Worm (Caenorhabditis elegans) whole organism, early embryonic: Measurements from ENCODE around the gene noah-2.

Experiments
- B0310.2 ChIP-seq: sonication (generic microtip); optimal IDR thresholded peaks from 2 replicates; lab custom pipeline; 2016; ENCODE audit warnings: mild to moderate bottlenecking, missing genetic modification characterization, missing compliant biosample characterization
- F13C5.2 ChIP-seq: sonication (generic microtip); optimal IDR thresholded peaks from 2 replicates; lab custom pipeline; 2017; ENCODE audit warnings: mild to moderate bottlenecking, missing genetic modification characterization, inconsistent platforms, missing compliant biosample characterization
- aly-1 ChIP-seq: sonication (generic microtip); optimal IDR thresholded peaks from 2 replicates; lab custom pipeline; 2016; ENCODE audit warnings: missing genetic modification characterization, missing compliant biosample characterization
- ama-1 ChIP-seq: fragments of 150-350 bp; optimal IDR thresholded peaks from 2 replicates; lab custom pipeline; 2014
- ceh-13 ChIP-seq: fragments of 200-800 bp; sonication (Bioruptor generic); optimal IDR thresholded peaks from 2 replicates; lab custom pipeline; 2018; ENCODE audit warnings: mild to moderate bottlenecking, missing genetic modification characterization, missing compliant biosample characterization
- ceh-36 ChIP-seq: sonication (generic microtip); optimal IDR thresholded peaks from 2 replicates; lab custom pipeline; 2016; ENCODE audit warnings: missing genetic modification characterization, inconsistent platforms, missing compliant biosample characterization
- flt-1 ChIP-seq: fragments of 200-800 bp; sonication (Bioruptor generic); IDR thresholded peaks from 2 replicates; pipeline ENCODE4 v1.3.6; 2022; ENCODE audit warnings: missing genetic modification characterization, missing compliant biosample characterization
- hmbx-1 ChIP-seq: sonication (generic microtip); optimal IDR thresholded peaks from 2 replicates; lab custom pipeline; 2016; ENCODE audit warnings: mild to moderate bottlenecking, missing genetic modification characterization, missing compliant biosample characterization
- hnd-1 ChIP-seq: sonication (generic microtip); optimal IDR thresholded peaks from 2 replicates; lab custom pipeline; 2016; ENCODE audit warnings: missing genetic modification characterization, missing compliant biosample characterization
- pes-1 ChIP-seq: fragments of 200-800 bp; sonication (Bioruptor generic); IDR thresholded peaks from 2 replicates; pipeline ENCODE4 v1.3.6; 2022; ENCODE audit warnings: missing genetic modification reagents, missing genetic modification characterization, missing compliant biosample characterization
- scrt-1 ChIP-seq: fragments of 200-800 bp; sonication (Bioruptor generic); IDR thresholded peaks from 2 replicates; pipeline ENCODE4 v1.3.6; 2022; ENCODE audit warnings: missing genetic modification characterization, missing compliant biosample characterization
- sea-1 ChIP-seq: fragments of 200-800 bp; sonication (Bioruptor generic); conservative IDR thresholded peaks from 2 replicates; pipeline ENCODE4 v1.3.6; 2022; ENCODE audit warnings: missing genetic modification characterization, missing compliant biosample characterization
- tbx-11 ChIP-seq: fragments of 200-800 bp; sonication (Bioruptor generic); IDR thresholded peaks from 2 replicates; pipeline ENCODE4 v1.3.6; 2022; ENCODE audit warnings: missing genetic modification characterization, missing compliant biosample characterization
- tra-4 ChIP-seq: sonication (generic microtip); optimal IDR thresholded peaks from 2 replicates; lab custom pipeline; 2017; ENCODE audit warnings: missing genetic modification characterization, missing compliant biosample characterization

DNA sequence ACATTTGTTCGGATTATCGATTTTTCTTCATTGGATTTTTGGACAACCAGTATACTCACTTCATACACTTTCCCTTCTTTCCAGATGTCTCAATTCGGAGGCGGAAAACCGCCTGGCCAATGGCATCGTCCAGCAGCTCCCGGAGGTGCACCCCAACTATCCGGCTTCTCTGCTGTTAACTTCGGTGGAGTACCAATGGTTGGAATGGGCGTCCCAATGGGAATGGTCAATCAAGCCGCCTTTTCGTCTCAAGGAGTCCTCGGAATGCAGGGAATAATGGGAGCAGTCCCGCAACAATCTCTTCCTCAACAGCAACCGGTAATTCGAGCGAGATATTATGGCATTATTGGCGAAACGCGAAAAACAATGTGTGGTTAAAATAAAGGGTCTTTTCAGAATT, 19.6 kb upstream of the noah-2 start, which contains the start of gene ccar-1:
- TF ChIP-seq scrt-1 (GFP tag; lab: Robert Waterston, UW) (no peak), flt-1 (GFP tag; lab: Robert Waterston, UW) (no peak), B0310.2 (tag; lab: Kevin White, UChicago) (no peak), ceh-36 (no peak), F13C5.2 (tag; lab: Kevin White, UChicago) (no peak), ama-1 (lab: Kevin White, UChicago) (no peak), ceh-13 (GFP tag; lab: Kevin White, UChicago) (no peak), pes-1 (GFP tag; lab: Robert Waterston, UW) (no peak), hnd-1 (tag; lab: Kevin White, UChicago) (no peak), tbx-11 (no peak), tra-4 (tag; lab: Kevin White, UChicago) (no peak), aly-1 (tag; lab: Kevin White, UChicago) (no peak), hmbx-1 (tag; lab: Kevin White, UChicago) (no peak), sea-1 (GFP tag; lab: Robert Waterston, UW) (0 out of 2 replicates have a peak, but pooled peaks have one; percentile 63)
